Worm (Caenorhabditis elegans): ENCODE results near the gene Y40B10B.1.

The Y40B10B.1 gene

DNA sequence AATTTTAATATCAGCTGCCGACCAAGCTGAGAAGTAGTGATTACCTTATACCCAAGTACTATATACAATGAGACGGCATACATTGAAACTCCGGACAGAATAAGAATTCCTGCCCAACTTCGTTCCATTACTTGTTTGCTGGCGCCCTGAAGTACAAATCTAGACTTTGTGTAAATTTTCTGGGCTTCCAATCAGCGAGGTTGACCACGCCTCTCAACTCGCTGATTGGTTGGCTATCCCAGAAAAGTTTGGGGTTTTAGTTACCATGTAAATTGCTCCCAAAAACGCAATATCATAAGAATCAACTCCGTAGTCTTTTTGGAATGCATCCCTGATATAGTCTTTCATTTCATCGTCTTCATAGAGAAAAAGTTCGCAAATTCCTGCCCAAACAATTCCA is 6.1 kb downstream of the Y40B10B.1 start:
- no peak for TF ChIP-seq irx-1 (tag; optimal IDR thresholded peaks at IDR 0.05)
- TF ChIP-seq hpl-2 (GFP tag; optimal IDR thresholded peaks at IDR 0.05), result no peak
- no peak for TF ChIP-seq vab-15 (tag; optimal IDR thresholded peaks at IDR 0.05)
- no peak for TF ChIP-seq unc-86 (tag; optimal IDR thresholded peaks at IDR 0.05)
- TF ChIP-seq ets-5 (GFP tag; IDR thresholded peaks at IDR 0.05), result no peak
- no peak for TF ChIP-seq unc-130 (tag; optimal IDR thresholded peaks at IDR 0.05)
- no peak for TF ChIP-seq nhr-85 (tag)
- no peak for TF ChIP-seq ces-1 (GFP tag; optimal IDR thresholded peaks at IDR 0.05)
- TF ChIP-seq nhr-84 (tag; optimal IDR thresholded peaks at IDR 0.05), result no peak
- no peak for TF ChIP-seq C04F5.9 (tag; optimal IDR thresholded peaks at IDR 0.05)
- TF ChIP-seq nhr-47 (tag; optimal IDR thresholded peaks at IDR 0.05), result no peak
- TF ChIP-seq jun-1 (tag; optimal IDR thresholded peaks at IDR 0.05), result no peak
- TF ChIP-seq ama-1 (optimal IDR thresholded peaks at IDR 0.05), result no peak
- TF ChIP-seq fkh-8 (tag; optimal IDR thresholded peaks at IDR 0.05), result no peak
- TF ChIP-seq C16A3.4 (tag; optimal IDR thresholded peaks at IDR 0.05), result no peak
- TF ChIP-seq aly-2 (tag; optimal IDR thresholded peaks at IDR 0.05), result no peak

DNA sequence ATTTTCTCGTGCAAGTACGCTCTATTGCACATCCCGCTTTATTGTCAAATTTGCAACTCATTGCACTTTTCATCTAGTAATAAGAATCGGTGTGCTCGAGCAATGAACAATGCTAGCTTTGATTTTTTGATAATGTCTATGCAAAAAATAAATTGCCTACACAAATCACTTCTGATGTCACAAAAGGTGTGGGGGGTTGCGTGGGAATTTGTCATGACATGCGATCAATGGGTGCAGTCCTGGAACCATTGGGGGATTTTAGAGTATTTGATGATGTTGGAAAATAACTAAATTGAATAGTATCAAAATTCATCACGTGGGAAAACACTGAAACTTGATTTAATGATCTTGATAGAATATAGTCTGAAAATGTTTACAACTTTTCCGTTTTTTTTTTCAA is 15.5 kb downstream of the Y40B10B.1 start:
- TF ChIP-seq swsn-7 (tag; optimal IDR thresholded peaks at IDR 0.05) (no peak), irx-1 (tag; optimal IDR thresholded peaks at IDR 0.05) (no peak), rnt-1 (tag; optimal IDR thresholded peaks at IDR 0.05) (no peak), nhr-71 (tag; optimal IDR thresholded peaks at IDR 0.05) (peak; percentile 10), fkh-8 (tag; optimal IDR thresholded peaks at IDR 0.05) (peak; percentile 53), fos-1 (tag; optimal IDR thresholded peaks at IDR 0.05) (no peak), efl-1 (optimal IDR thresholded peaks at IDR 0.05) (no peak), efl-1 (GFP tag; optimal IDR thresholded peaks at IDR 0.05 in 1 of 2) (peak in 1 of 2 experiments; percentile 88), nhr-47 (tag; optimal IDR thresholded peaks at IDR 0.05) (peak; percentile 23), ceh-8 (GFP tag; optimal IDR thresholded peaks at IDR 0.05) (peak; percentile 76), lin-14 (GFP tag; optimal IDR thresholded peaks at IDR 0.05) (peak; percentile 26), skn-1 (tag; optimal IDR thresholded peaks at IDR 0.05) (no peak), ets-5 (GFP tag; IDR thresholded peaks at IDR 0.05) (no peak)

DNA sequence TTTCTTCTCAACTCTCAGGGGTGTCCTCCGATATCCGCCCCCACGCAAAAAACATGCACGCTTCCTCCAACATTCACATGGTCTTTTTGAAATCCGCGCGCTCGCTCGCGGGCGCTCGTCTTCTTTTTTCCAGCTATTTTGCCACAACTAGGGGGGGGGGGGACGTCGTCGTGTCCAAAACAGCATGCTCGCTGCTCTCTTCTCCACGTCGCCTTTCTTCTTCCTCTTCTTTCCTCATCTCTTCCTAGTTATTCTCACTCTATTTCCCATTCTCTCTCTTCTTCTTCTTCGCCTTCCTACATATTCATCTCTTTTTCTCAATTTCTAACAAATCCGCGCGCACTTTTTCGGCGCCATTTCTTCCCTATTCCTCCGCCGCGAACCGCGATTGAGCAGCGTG is 17.9 kb downstream of the Y40B10B.1 start:
- TF ChIP-seq lsy-2 (tag; optimal IDR thresholded peaks at IDR 0.05) (peak in 1 of 2 experiments; percentile 9), blmp-1 (tag; optimal IDR thresholded peaks at IDR 0.05) (no peak), ztf-11 (tag; optimal IDR thresholded peaks at IDR 0.05) (no peak), lin-35 (GFP tag; optimal IDR thresholded peaks at IDR 0.05) (peak in 1 of 2 experiments; percentile 24), snu-23 (GFP tag; optimal IDR thresholded peaks at IDR 0.05) (peak; percentile 27), fkh-8 (tag; optimal IDR thresholded peaks at IDR 0.05) (peak; percentile 91), unc-86 (tag; optimal IDR thresholded peaks at IDR 0.05) (peak; percentile 56), tbx-2 (tag; optimal IDR thresholded peaks at IDR 0.05) (peak; percentile 27), fkh-10 (GFP tag; optimal IDR thresholded peaks at IDR 0.05) (peak; percentile 57), ceh-8 (GFP tag; optimal IDR thresholded peaks at IDR 0.05) (peak; percentile 35), egl-13 (tag; optimal IDR thresholded peaks at IDR 0.05) (peak; percentile 75), sox-4 (tag; optimal IDR thresholded peaks at IDR 0.05) (no peak), nhr-76 (tag; optimal IDR thresholded peaks at IDR 0.05) (no peak), ceh-63 (GFP tag; optimal IDR thresholded peaks at IDR 0.05) (no peak), efl-1 (optimal IDR thresholded peaks at IDR 0.05) (peak in 1 of 2 experiments; percentile 20), efl-1 (GFP tag; optimal IDR thresholded peaks at IDR 0.05 in 1 of 2) (no peak), mdl-1 (tag; optimal IDR thresholded peaks at IDR 0.05) (peak in 1 of 2 experiments; percentile 1), nhr-71 (tag; optimal IDR thresholded peaks at IDR 0.05) (peak; percentile 58), xbp-1 (tag; optimal IDR thresholded peaks at IDR 0.05) (peak; percentile 36), swsn-7 (tag; optimal IDR thresholded peaks at IDR 0.05) (peak; percentile 57), ceh-82 (tag; optimal IDR thresholded peaks at IDR 0.05) (peak in 1 of 3 experiments; percentile 47), lin-14 (GFP tag; optimal IDR thresholded peaks at IDR 0.05) (peak; percentile 98), nhr-77 (tag; optimal IDR thresholded peaks at IDR 0.05) (no peak), pax-3 (tag; optimal IDR thresholded peaks at IDR 0.05) (peak; percentile 46), nhr-47 (tag; optimal IDR thresholded peaks at IDR 0.05) (peak; percentile 52), irx-1 (tag; optimal IDR thresholded peaks at IDR 0.05) (peak; percentile 25), isw-1 (GFP tag; IDR thresholded peaks at IDR 0.05) (peak; percentile 8; the same call in 1 of the 2 replicates)
